Fruit fly (Drosophila melanogaster): Measurements from ENCODE around the gene CG4558.

- TF ChIP-seq CG12768 (GFP tag; optimal IDR thresholded peaks at IDR 0.05) (no peak), toe (GFP tag; optimal IDR thresholded peaks at IDR 0.05) (no peak), cnc (optimal IDR thresholded peaks at IDR 0.05) (no peak), Mnt (GFP tag; optimal IDR thresholded peaks at IDR 0.05) (no peak), pad (GFP tag; optimal IDR thresholded peaks at IDR 0.05) (no peak), bab1 (GFP tag; optimal IDR thresholded peaks at IDR 0.05) (no peak), CG33017 (tag; optimal IDR thresholded peaks at IDR 0.05) (no peak), Clk (GFP tag; optimal IDR thresholded peaks at IDR 0.05) (no peak), kay (GFP tag; ENCODE audit: borderline replicate concordance) (no peak), Hr96 (GFP tag; optimal IDR thresholded peaks at IDR 0.05) (no peak)
Measured at dm6 chrX:6822904-6823303, 26.7 kb upstream of the CG4558 start, which contains the start of gene Atx-1.
